In the genomic region with DNA sequence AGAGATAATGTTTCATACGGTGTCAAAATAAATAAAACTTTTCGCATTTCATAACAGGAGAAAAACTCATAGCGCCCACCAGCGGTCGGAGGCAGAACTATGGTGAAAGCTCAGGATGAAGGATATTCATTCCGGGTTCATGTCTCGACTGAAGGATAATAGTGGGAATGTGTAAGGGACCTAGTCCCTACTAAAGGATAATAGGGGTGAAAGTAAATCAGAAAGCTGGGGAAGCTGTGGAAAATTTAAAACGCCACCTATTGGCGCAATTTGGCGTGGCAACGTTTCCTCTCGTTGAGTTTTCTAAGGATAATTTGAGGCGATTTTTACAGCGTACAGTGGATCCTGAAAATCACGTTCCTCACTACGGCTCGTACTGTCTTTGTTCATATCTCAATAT, we compare ENCODE assay signal across 1 fruit fly cellular context.
TF ChIP-seq lines count a peak whose summit lies in the region.

No protein-coding gene starts in this region.

TF ChIP-seq in whole organism, embryonic, 481 proteins besides CTCF, POLR2A, EP300 and RAD21 (continued from another document and continues in another):
- TF ChIP-seq Ravus (GFP tag; IDR thresholded peaks at IDR 0.05; lab: Robert Waterston, UW): no peak
- no peak for TF ChIP-seq CG10209 (GFP tag; optimal IDR thresholded peaks at IDR 0.05; lab: Kevin White, UChicago)
- TF ChIP-seq Stat92E (GFP tag; optimal IDR thresholded peaks at IDR 0.05; lab: Kevin White, UChicago): no peak
- TF ChIP-seq jumu (GFP tag; optimal IDR thresholded peaks at IDR 0.05; lab: Kevin White, UChicago): no peak
- no peak for TF ChIP-seq vnd (GFP tag; IDR thresholded peaks at IDR 0.05; lab: Robert Waterston, UW; ENCODE audit: partially characterized antibody)
- TF ChIP-seq Nf-YA (GFP tag; IDR thresholded peaks at IDR 0.05; lab: Robert Waterston, UW): no peak
- peak; percentile 21 for TF ChIP-seq grau (tag; optimal IDR thresholded peaks at IDR 0.05; lab: Kevin White, UChicago)
- TF ChIP-seq Xbp1 (GFP tag; optimal IDR thresholded peaks at IDR 0.05; lab: Kevin White, UChicago): no peak
- no peak for TF ChIP-seq bowl (GFP tag; IDR thresholded peaks at IDR 0.05; lab: Robert Waterston, UW)
- no peak for TF ChIP-seq CG2202 (tag; optimal IDR thresholded peaks at IDR 0.05; lab: Kevin White, UChicago)
- TF ChIP-seq CG6272 (GFP tag; IDR thresholded peaks at IDR 0.05; lab: Robert Waterston, UW): no peak
- TF ChIP-seq CG4328 (GFP tag; optimal IDR thresholded peaks at IDR 0.05; lab: Kevin White, UChicago): no peak
- TF ChIP-seq repo (GFP tag; optimal IDR thresholded peaks at IDR 0.05; lab: Kevin White, UChicago): no peak
- no peak for TF ChIP-seq D (optimal IDR thresholded peaks at IDR 0.05; lab: Kevin White, UChicago)
- no peak for TF ChIP-seq D (GFP tag; optimal IDR thresholded peaks at IDR 0.05; lab: Kevin White, UChicago)
- TF ChIP-seq CG9437 (GFP tag; optimal IDR thresholded peaks at IDR 0.05; lab: Kevin White, UChicago): no peak
- TF ChIP-seq gro (GFP tag; optimal IDR thresholded peaks at IDR 0.05; lab: Kevin White, UChicago): no peak
- no peak for TF ChIP-seq inv (GFP tag; IDR thresholded peaks at IDR 0.05; lab: Robert Waterston, UW; ENCODE audit: partially characterized antibody)
- peak; percentile 35 for TF ChIP-seq lab (GFP tag; optimal IDR thresholded peaks at IDR 0.05; lab: Kevin White, UChicago)
- no peak for TF ChIP-seq tup (GFP tag; optimal IDR thresholded peaks at IDR 0.05; lab: Kevin White, UChicago)
- no peak for TF ChIP-seq bab2 (GFP tag; optimal IDR thresholded peaks at IDR 0.05; lab: Kevin White, UChicago)
- no peak for TF ChIP-seq Deaf1 (tag; optimal IDR thresholded peaks at IDR 0.05; lab: Kevin White, UChicago)
- TF ChIP-seq pita (GFP tag; optimal IDR thresholded peaks at IDR 0.05; lab: Kevin White, UChicago): peak; percentile 77
- no peak for TF ChIP-seq CG10959 (GFP tag; IDR thresholded peaks at IDR 0.05; lab: Robert Waterston, UW)
- TF ChIP-seq HLHmδ (GFP tag; optimal IDR thresholded peaks at IDR 0.05; lab: Kevin White, UChicago): no peak
- no peak for TF ChIP-seq CG18619 (GFP tag; optimal IDR thresholded peaks at IDR 0.05; lab: Kevin White, UChicago)
- no peak for TF ChIP-seq C15 (GFP tag; IDR thresholded peaks at IDR 0.05; lab: Robert Waterston, UW)
- TF ChIP-seq E2f1 (GFP tag; IDR thresholded peaks at IDR 0.05; lab: Robert Waterston, UW): no peak
- no peak for TF ChIP-seq CG1233 (GFP tag; optimal IDR thresholded peaks at IDR 0.05; lab: Kevin White, UChicago)
- TF ChIP-seq jing (GFP tag; optimal IDR thresholded peaks at IDR 0.05; lab: Kevin White, UChicago): no peak
- TF ChIP-seq phol (tag; optimal IDR thresholded peaks at IDR 0.05; lab: Kevin White, UChicago): peak; percentile 7
- TF ChIP-seq ttk (GFP tag; IDR thresholded peaks at IDR 0.05; lab: Robert Waterston, UW): no peak
- no peak for TF ChIP-seq Hmx (GFP tag; optimal IDR thresholded peaks at IDR 0.05; lab: Kevin White, UChicago)
- no peak for TF ChIP-seq CG11696 (GFP tag; IDR thresholded peaks at IDR 0.05; lab: Robert Waterston, UW)
- TF ChIP-seq ems (GFP tag; optimal IDR thresholded peaks at IDR 0.05; lab: Kevin White, UChicago): no peak
- no peak for TF ChIP-seq CG7271 (tag; optimal IDR thresholded peaks at IDR 0.05; lab: Kevin White, UChicago)
- no peak for TF ChIP-seq gem (tag; optimal IDR thresholded peaks at IDR 0.05; lab: Kevin White, UChicago)
- no peak for TF ChIP-seq croc (GFP tag; conservative IDR thresholded peaks at IDR 0.05; lab: Robert Waterston, UW)
- TF ChIP-seq CoRest (tag; optimal IDR thresholded peaks at IDR 0.05; lab: Kevin White, UChicago): no peak
- TF ChIP-seq ftz-f1 (GFP tag; optimal IDR thresholded peaks at IDR 0.05; lab: Kevin White, UChicago): no peak
- no peak for TF ChIP-seq Myb (GFP tag; optimal IDR thresholded peaks at IDR 0.05; lab: Kevin White, UChicago)
- TF ChIP-seq sisA (GFP tag; IDR thresholded peaks at IDR 0.05; lab: Robert Waterston, UW): no peak
- TF ChIP-seq Nf-YB (GFP tag; optimal IDR thresholded peaks at IDR 0.05; lab: Kevin White, UChicago): no peak
- TF ChIP-seq CG34376 (GFP tag; optimal IDR thresholded peaks at IDR 0.05; lab: Kevin White, UChicago): no peak
- TF ChIP-seq fu2 (GFP tag; optimal IDR thresholded peaks at IDR 0.05; lab: Kevin White, UChicago): no peak
- TF ChIP-seq pho (GFP tag; optimal IDR thresholded peaks at IDR 0.05; lab: Kevin White, UChicago): no peak
- TF ChIP-seq CG7556 (GFP tag; optimal IDR thresholded peaks at IDR 0.05; lab: Kevin White, UChicago): no peak
- TF ChIP-seq CG9609 (GFP tag; optimal IDR thresholded peaks at IDR 0.05; lab: Kevin White, UChicago): no peak
- no peak for TF ChIP-seq CG12155 (GFP tag; optimal IDR thresholded peaks at IDR 0.05; lab: Kevin White, UChicago)
- no peak for TF ChIP-seq CG12104 (GFP tag; optimal IDR thresholded peaks at IDR 0.05; lab: Kevin White, UChicago)
- no peak for TF ChIP-seq CG2116 (GFP tag; optimal IDR thresholded peaks at IDR 0.05; lab: Kevin White, UChicago)
- no peak for TF ChIP-seq Oaz (GFP tag; IDR thresholded peaks at IDR 0.05; lab: Robert Waterston, UW)
- TF ChIP-seq ssp (GFP tag; IDR thresholded peaks at IDR 0.05; lab: Robert Waterston, UW): no peak
- no peak for TF ChIP-seq sd (tag; optimal IDR thresholded peaks at IDR 0.05; lab: Kevin White, UChicago)
- no peak for TF ChIP-seq CG30020 (tag; optimal IDR thresholded peaks at IDR 0.05; lab: Kevin White, UChicago)
- no peak for TF ChIP-seq unc-4 (GFP tag; IDR thresholded peaks at IDR 0.05; lab: Robert Waterston, UW; ENCODE audit: partially characterized antibody)
- TF ChIP-seq ewg (GFP tag; optimal IDR thresholded peaks at IDR 0.05; lab: Kevin White, UChicago): peak; percentile 33
- peak; percentile 86 for TF ChIP-seq Med (GFP tag; lab: Kevin White, UChicago)
- no peak for TF ChIP-seq CG15011 (GFP tag; optimal IDR thresholded peaks at IDR 0.05; lab: Kevin White, UChicago)
- TF ChIP-seq sc (optimal IDR thresholded peaks at IDR 0.05; lab: Kevin White, UChicago): no peak
- TF ChIP-seq sc (GFP tag; optimal IDR thresholded peaks at IDR 0.05; lab: Kevin White, UChicago): no peak
- no peak for TF ChIP-seq CG17568 (GFP tag; optimal IDR thresholded peaks at IDR 0.05; lab: Kevin White, UChicago)
- TF ChIP-seq CG5953 (GFP tag; IDR thresholded peaks at IDR 0.05; lab: Robert Waterston, UW): no peak
- TF ChIP-seq Drgx (GFP tag; IDR thresholded peaks at IDR 0.05; lab: Robert Waterston, UW): no peak
- TF ChIP-seq row (GFP tag; IDR thresholded peaks at IDR 0.05; lab: Robert Waterston, UW): no peak
- no peak for TF ChIP-seq gt (GFP tag; IDR thresholded peaks at IDR 0.05; lab: Robert Waterston, UW)
- no peak for TF ChIP-seq oc (tag; optimal IDR thresholded peaks at IDR 0.05; lab: Kevin White, UChicago)
- TF ChIP-seq ap (GFP tag; IDR thresholded peaks at IDR 0.05; lab: Robert Waterston, UW): no peak
- TF ChIP-seq CG18599 (GFP tag; optimal IDR thresholded peaks at IDR 0.05; lab: Kevin White, UChicago): peak; percentile 37
- 0 out of 3 replicates have a peak, but pooled peaks have one; percentile 28 for TF ChIP-seq ase (GFP tag; IDR thresholded peaks at IDR 0.05; lab: Robert Waterston, UW)
- no peak for TF ChIP-seq Ptx1 (GFP tag; IDR thresholded peaks at IDR 0.05; lab: Robert Waterston, UW)
- TF ChIP-seq CG6683 (GFP tag; optimal IDR thresholded peaks at IDR 0.05; lab: Kevin White, UChicago): no peak
- TF ChIP-seq CG14014 (GFP tag; IDR thresholded peaks at IDR 0.05; lab: Robert Waterston, UW): 0 out of 2 replicates have a peak, but pooled peaks have one; percentile 8
- TF ChIP-seq Usf (GFP tag; optimal IDR thresholded peaks at IDR 0.05; lab: Kevin White, UChicago): no peak
- TF ChIP-seq tio (GFP tag; optimal IDR thresholded peaks at IDR 0.05; lab: Kevin White, UChicago): no peak
- no peak for TF ChIP-seq sim (GFP tag; IDR thresholded peaks at IDR 0.05; lab: Robert Waterston, UW)
- TF ChIP-seq Fer2 (tag; optimal IDR thresholded peaks at IDR 0.05; lab: Kevin White, UChicago): no peak
- no peak for TF ChIP-seq lilli (GFP tag; optimal IDR thresholded peaks at IDR 0.05; lab: Kevin White, UChicago)
- TF ChIP-seq CG14667 (GFP tag; IDR thresholded peaks at IDR 0.05; lab: Robert Waterston, UW): no peak
- TF ChIP-seq knrl (GFP tag; IDR thresholded peaks at IDR 0.05; lab: Robert Waterston, UW; ENCODE audit: partially characterized antibody): no peak
- no peak for TF ChIP-seq CG13775 (GFP tag; optimal IDR thresholded peaks at IDR 0.05; lab: Kevin White, UChicago)
- TF ChIP-seq slbo (GFP tag; IDR thresholded peaks at IDR 0.05; lab: Robert Waterston, UW): no peak
- TF ChIP-seq ato (GFP tag; IDR thresholded peaks at IDR 0.05; lab: Robert Waterston, UW; ENCODE audit: partially characterized antibody): no peak
- TF ChIP-seq esg (GFP tag; conservative IDR thresholded peaks at IDR 0.05; lab: Robert Waterston, UW): no peak
- TF ChIP-seq Meics (GFP tag; optimal IDR thresholded peaks at IDR 0.05; lab: Kevin White, UChicago): peak; percentile 23
- TF ChIP-seq CG3281 (GFP tag; optimal IDR thresholded peaks at IDR 0.05; lab: Kevin White, UChicago): peak; percentile 26
- TF ChIP-seq pzg (GFP tag; optimal IDR thresholded peaks at IDR 0.05; lab: Kevin White, UChicago): no peak
- TF ChIP-seq Sry-β (GFP tag; optimal IDR thresholded peaks at IDR 0.05; lab: Kevin White, UChicago): no peak
- TF ChIP-seq dmrt11E (tag; optimal IDR thresholded peaks at IDR 0.05; lab: Kevin White, UChicago): peak; percentile 5
- no peak for TF ChIP-seq wor (GFP tag; IDR thresholded peaks at IDR 0.05; lab: Robert Waterston, UW)
- no peak for TF ChIP-seq zf30C (GFP tag; optimal IDR thresholded peaks at IDR 0.05; lab: Kevin White, UChicago)
- no peak for TF ChIP-seq TFAM (GFP tag; optimal IDR thresholded peaks at IDR 0.05; lab: Kevin White, UChicago)
- TF ChIP-seq CG12236 (GFP tag; optimal IDR thresholded peaks at IDR 0.05; lab: Kevin White, UChicago): no peak
- no peak for TF ChIP-seq Max (GFP tag; optimal IDR thresholded peaks at IDR 0.05; lab: Kevin White, UChicago)
- TF ChIP-seq Bdp1 (GFP tag; optimal IDR thresholded peaks at IDR 0.05; lab: Kevin White, UChicago): no peak
- no peak for TF ChIP-seq mld (GFP tag; IDR thresholded peaks at IDR 0.05; lab: Robert Waterston, UW; ENCODE audit: partially characterized antibody)
- peak; percentile 33; the same call in 1 of the 2 replicates for TF ChIP-seq onecut (GFP tag; IDR thresholded peaks at IDR 0.05; lab: Robert Waterston, UW)
- no peak for TF ChIP-seq CG4424 (GFP tag; optimal IDR thresholded peaks at IDR 0.05; lab: Kevin White, UChicago)
- no peak for TF ChIP-seq ind (GFP tag; optimal IDR thresholded peaks at IDR 0.05; lab: Kevin White, UChicago)
- peak; percentile 99 for TF ChIP-seq Lpt (GFP tag; optimal IDR thresholded peaks at IDR 0.05; lab: Kevin White, UChicago)
- TF ChIP-seq CG14965 (GFP tag; optimal IDR thresholded peaks at IDR 0.05; lab: Kevin White, UChicago; ENCODE audit: borderline replicate concordance): peak; percentile 98
- no peak for TF ChIP-seq tgo (GFP tag; IDR thresholded peaks at IDR 0.05; lab: Robert Waterston, UW)
- no peak for TF ChIP-seq CG18262 (tag; optimal IDR thresholded peaks at IDR 0.05; lab: Kevin White, UChicago)
- TF ChIP-seq CG4730 (GFP tag; IDR thresholded peaks at IDR 0.05; lab: Robert Waterston, UW): no peak
- no peak for TF ChIP-seq Doc2 (GFP tag; IDR thresholded peaks at IDR 0.05; lab: Robert Waterston, UW)
- no peak for TF ChIP-seq CG5180 (GFP tag; optimal IDR thresholded peaks at IDR 0.05; lab: Kevin White, UChicago)
- no peak for TF ChIP-seq Atf-2 (GFP tag; optimal IDR thresholded peaks at IDR 0.05; lab: Kevin White, UChicago)
- TF ChIP-seq PHDP (tag; optimal IDR thresholded peaks at IDR 0.05; lab: Kevin White, UChicago): no peak
- TF ChIP-seq mirr (GFP tag; optimal IDR thresholded peaks at IDR 0.05; lab: Kevin White, UChicago): no peak
- no peak for TF ChIP-seq psq (GFP tag; optimal IDR thresholded peaks at IDR 0.05; lab: Kevin White, UChicago)
- TF ChIP-seq Hey (tag; optimal IDR thresholded peaks at IDR 0.05; lab: Kevin White, UChicago): no peak
- no peak for TF ChIP-seq dati (GFP tag; IDR thresholded peaks at IDR 0.05; lab: Robert Waterston, UW)
- TF ChIP-seq dimm (GFP tag; IDR thresholded peaks at IDR 0.05; lab: Robert Waterston, UW): no peak
- no peak for TF ChIP-seq her (GFP tag; optimal IDR thresholded peaks at IDR 0.05; lab: Kevin White, UChicago)
- TF ChIP-seq Hmr (GFP tag; optimal IDR thresholded peaks at IDR 0.05; lab: Kevin White, UChicago): peak; percentile 56
- no peak for TF ChIP-seq BtbVII (GFP tag; optimal IDR thresholded peaks at IDR 0.05; lab: Kevin White, UChicago)
- no peak for TF ChIP-seq Ets65A (GFP tag; lab: Kevin White, UChicago)
- no peak for TF ChIP-seq CG42726 (GFP tag; IDR thresholded peaks at IDR 0.05; lab: Robert Waterston, UW; ENCODE audit: partially characterized antibody)
- TF ChIP-seq seq (GFP tag; IDR thresholded peaks at IDR 0.05; lab: Robert Waterston, UW): no peak
- TF ChIP-seq HmgD (GFP tag; optimal IDR thresholded peaks at IDR 0.05; lab: Kevin White, UChicago): no peak
- no peak for TF ChIP-seq CG17612 (GFP tag; IDR thresholded peaks at IDR 0.05; lab: Robert Waterston, UW)
- TF ChIP-seq h (optimal IDR thresholded peaks at IDR 0.05; lab: Kevin White, UChicago): no peak
- TF ChIP-seq CG12769 (tag; optimal IDR thresholded peaks at IDR 0.05; lab: Kevin White, UChicago): no peak
- TF ChIP-seq eve (GFP tag; optimal IDR thresholded peaks at IDR 0.05; lab: Kevin White, UChicago): no peak
- no peak for TF ChIP-seq CG1792 (GFP tag; optimal IDR thresholded peaks at IDR 0.05; lab: Kevin White, UChicago)
- no peak for TF ChIP-seq CG17361 (GFP tag; IDR thresholded peaks at IDR 0.05; lab: Robert Waterston, UW)
- no peak for TF ChIP-seq Jarid2 (GFP tag; optimal IDR thresholded peaks at IDR 0.05; lab: Kevin White, UChicago)
- no peak for TF ChIP-seq exex (tag; optimal IDR thresholded peaks at IDR 0.05; lab: Kevin White, UChicago)
- peak; percentile 14 for TF ChIP-seq CG12071 (GFP tag; optimal IDR thresholded peaks at IDR 0.05; lab: Kevin White, UChicago)
- no peak for TF ChIP-seq CG1602 (GFP tag; optimal IDR thresholded peaks at IDR 0.05; lab: Kevin White, UChicago)
- no peak for TF ChIP-seq Hand (GFP tag; optimal IDR thresholded peaks at IDR 0.05; lab: Kevin White, UChicago)
- no peak for TF ChIP-seq CG10543 (GFP tag; optimal IDR thresholded peaks at IDR 0.05; lab: Kevin White, UChicago)
- no peak for TF ChIP-seq CG13287 (GFP tag; IDR thresholded peaks at IDR 0.05; lab: Robert Waterston, UW; ENCODE audit: partially characterized antibody)
- no peak for TF ChIP-seq luna (GFP tag; optimal IDR thresholded peaks at IDR 0.05; lab: Kevin White, UChicago)
- TF ChIP-seq CG17385 (GFP tag; optimal IDR thresholded peaks at IDR 0.05; lab: Kevin White, UChicago): no peak
- no peak for TF ChIP-seq Dfd (GFP tag; optimal IDR thresholded peaks at IDR 0.05; lab: Kevin White, UChicago)
